Worm (Caenorhabditis elegans): Measurements from ENCODE around the gene F45F2.11.

F45F2.11 gene

DNA sequence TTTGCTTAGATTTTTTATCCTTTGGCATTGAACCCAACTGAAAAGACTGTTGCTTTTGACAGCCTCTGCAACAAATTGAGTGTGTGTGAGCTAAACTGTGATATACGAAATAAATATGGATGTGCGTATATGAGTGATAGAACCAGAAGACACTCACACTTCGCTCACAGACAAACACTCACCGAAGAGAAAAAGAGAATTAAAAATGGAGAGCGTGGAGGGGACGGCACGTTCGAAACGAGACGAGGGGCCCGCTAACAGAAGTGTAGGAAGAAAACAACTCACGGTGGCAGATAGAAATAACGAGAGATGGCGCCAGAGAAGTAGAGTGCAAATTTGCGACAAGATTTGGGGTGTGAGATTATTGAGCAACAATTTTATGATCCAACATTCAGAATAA lies 2.4 kb downstream of the F45F2.11 start:
- TF ChIP-seq Y56A3A.18 (GFP tag; IDR thresholded peaks at IDR 0.05) (no peak), ztf-25 (GFP tag; IDR thresholded peaks at IDR 0.05) (no peak), atf-7 (tag; optimal IDR thresholded peaks at IDR 0.05) (no peak), hmg-1.2 (GFP tag; IDR thresholded peaks at IDR 0.05) (peak; percentile 35; the same call in 1 of the 2 replicates), F55B11.4 (tag; optimal IDR thresholded peaks at IDR 0.05; ENCODE audit: borderline replicate concordance, insufficient read depth) (no peak), B0336.3 (GFP tag; IDR thresholded peaks at IDR 0.05) (no peak), die-1 (tag; optimal IDR thresholded peaks at IDR 0.05) (no peak), ztf-6 (GFP tag; IDR thresholded peaks at IDR 0.05) (no peak), ama-1 (optimal IDR thresholded peaks at IDR 0.05) (no peak), ama-1 (GFP tag; optimal IDR thresholded peaks at IDR 0.05) (no peak), gei-17 (GFP tag; optimal IDR thresholded peaks at IDR 0.05) (no peak), nfya-1 (tag; optimal IDR thresholded peaks at IDR 0.05; ENCODE audit: borderline replicate concordance, insufficient read depth) (no peak), ceh-27 (GFP tag; optimal IDR thresholded peaks at IDR 0.05) (peak; percentile 40), lsl-1 (GFP tag; optimal IDR thresholded peaks at IDR 0.05) (peak; percentile 14), dox-1 (GFP tag; IDR thresholded peaks at IDR 0.05) (peak; percentile 36; the same call in 1 of the 2 replicates), xnd-1 (tag; optimal IDR thresholded peaks at IDR 0.05) (peak; percentile 18), snpc-3.4 (tag; optimal IDR thresholded peaks at IDR 0.05) (peak; percentile 14), zim-3 (tag; optimal IDR thresholded peaks at IDR 0.05) (no peak), madf-10 (tag; optimal IDR thresholded peaks at IDR 0.05) (no peak), akir-1 (GFP tag; optimal IDR thresholded peaks at IDR 0.05) (no peak), ceh-91 (GFP tag; IDR thresholded peaks at IDR 0.05) (no peak), Y79H2A.3 (GFP tag; conservative IDR thresholded peaks at IDR 0.05) (no peak), K12H6.12 (tag; optimal IDR thresholded peaks at IDR 0.05) (peak; percentile 7), hmg-20 (GFP tag; IDR thresholded peaks at IDR 0.05) (no peak), snpc-4 (GFP tag; optimal IDR thresholded peaks at IDR 0.05) (peak; percentile 21), snpc-4 (tag; optimal IDR thresholded peaks at IDR 0.05) (peak in 1 of 4 experiments; percentile 12), dpff-1 (tag; optimal IDR thresholded peaks at IDR 0.05) (peak; percentile 33), F37B4.10 (GFP tag; IDR thresholded peaks at IDR 0.05) (no peak), hsf-1 (GFP tag; IDR thresholded peaks at IDR 0.05) (no peak), sea-2 (GFP tag; IDR thresholded peaks at IDR 0.05) (no peak)

- peak; percentile 5 for TF ChIP-seq lsl-1 (GFP tag; optimal IDR thresholded peaks at IDR 0.05)
- TF ChIP-seq F49E8.2 (tag; optimal IDR thresholded peaks at IDR 0.05; ENCODE audit: insufficient read depth) = no peak
- TF ChIP-seq efl-1 (GFP tag; optimal IDR thresholded peaks at IDR 0.05) = peak; percentile 49
- no peak for TF ChIP-seq mes-4 (tag; optimal IDR thresholded peaks at IDR 0.05)
- TF ChIP-seq madf-6 (GFP tag; IDR thresholded peaks at IDR 0.05) = peak; percentile 65
- TF ChIP-seq fkh-3 (tag; optimal IDR thresholded peaks at IDR 0.05) = no peak
- 0 out of 2 replicates have a peak, but pooled peaks have one; percentile 15 for TF ChIP-seq madf-8 (GFP tag; conservative IDR thresholded peaks at IDR 0.05)
These were observed 3.0 kb downstream of the F45F2.11 start for ce11 chrV:8517711-8518110.

DNA sequence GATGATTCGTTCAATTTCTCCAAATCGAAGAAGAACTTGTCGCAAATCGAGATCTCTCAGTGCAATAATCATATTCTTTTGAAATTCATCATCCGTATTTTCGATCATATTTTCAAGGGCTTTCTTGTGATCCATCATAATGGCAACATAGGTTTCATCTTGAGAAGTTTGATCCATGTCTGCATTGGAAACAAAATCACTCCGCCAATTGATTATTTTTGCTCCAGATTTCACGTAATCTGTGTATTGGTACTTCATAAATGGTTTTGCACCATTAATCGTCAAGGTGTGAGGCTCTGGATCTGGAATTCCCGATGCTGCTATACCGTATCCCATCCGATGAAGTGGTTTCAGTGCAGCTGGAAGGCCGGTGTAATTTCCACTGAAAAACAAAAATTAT lies 4.3 kb downstream of the F45F2.11 start:
- TF ChIP-seq mel-28 (tag; optimal IDR thresholded peaks at IDR 0.05; ENCODE audit: borderline replicate concordance) (no peak), snpc-4 (GFP tag; optimal IDR thresholded peaks at IDR 0.05) (no peak), snpc-4 (tag; optimal IDR thresholded peaks at IDR 0.05) (no peak), K11D2.4 (GFP tag; IDR thresholded peaks at IDR 0.05) (no peak), C17E4.6 (GFP tag; IDR thresholded peaks at IDR 0.05) (no peak), egl-18 (GFP tag; IDR thresholded peaks at IDR 0.05) (no peak), madf-6 (GFP tag; IDR thresholded peaks at IDR 0.05) (no peak), ama-1 (optimal IDR thresholded peaks at IDR 0.05) (no peak), ama-1 (GFP tag; optimal IDR thresholded peaks at IDR 0.05) (no peak), ztf-6 (GFP tag; IDR thresholded peaks at IDR 0.05) (no peak), hlh-12 (tag; optimal IDR thresholded peaks at IDR 0.05) (no peak), lag-1 (GFP tag; IDR thresholded peaks at IDR 0.05) (no peak), ztf-26 (tag; optimal IDR thresholded peaks at IDR 0.05) (no peak), atf-7 (tag; optimal IDR thresholded peaks at IDR 0.05) (no peak), cebp-2 (GFP tag; IDR thresholded peaks at IDR 0.05) (no peak), F37B4.10 (GFP tag; IDR thresholded peaks at IDR 0.05) (no peak)

All from whole organism, young adult.